Worm (Caenorhabditis elegans): ENCODE results near the gene ttll-5.

DNA sequence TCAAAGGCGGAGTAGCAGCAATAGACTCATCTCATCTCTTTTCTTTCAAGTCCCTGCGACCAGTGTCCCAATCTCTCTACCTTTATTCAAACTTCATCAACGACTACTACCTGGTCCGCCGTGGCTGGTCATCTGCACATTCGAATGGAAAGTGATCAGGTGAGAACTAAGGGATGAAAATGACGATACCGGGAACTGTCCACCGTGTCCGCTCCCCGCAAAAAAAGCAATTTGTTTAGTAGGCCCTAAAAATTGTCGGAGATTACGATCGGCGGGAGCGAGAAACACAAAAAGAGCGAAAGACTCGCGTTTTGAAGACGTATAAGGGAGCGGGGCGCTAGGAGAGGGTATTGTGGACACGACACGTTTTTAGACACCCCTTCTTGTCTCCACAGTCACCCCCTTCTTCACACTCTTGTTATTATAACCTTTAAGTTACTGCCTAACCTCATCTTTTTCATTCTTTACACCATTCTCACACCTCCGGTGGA is 45.9 kb upstream of the ttll-5 start, which contains the start of gene zipt-16:
- TF ChIP-seq aly-2 (tag; optimal IDR thresholded peaks at IDR 0.05), result no peak
- no peak for TF ChIP-seq skn-1 (tag; optimal IDR thresholded peaks at IDR 0.05)

Data from whole organism, L1 larva.